Worm (Caenorhabditis elegans) whole organism, L1 larva: ENCODE results near the gene cylc-1.
"Not testable (repeated sequence)": the region's sequence is repeated elsewhere in the genome, so short reads cannot be mapped to it uniquely, and the experiment has no call there.

Experiments used
- egl-27 ChIP-seq, 2 experiments: fragments of 150-350 bp in 1 of 2; sonication (generic microtip); optimal IDR thresholded peaks; 3 replicates each; lab custom pipeline; 2017 to 2018; ENCODE audit warnings: missing biosample characterization in 2 of 2, missing genetic modification characterization in 2 of 2, missing genetic modification reagents in 2 of 2
- isw-1 ChIP-seq: fragments of 200-800 bp; sonication (Bioruptor generic); IDR thresholded peaks from 2 replicates; pipeline ENCODE4 v1.3.6; 2022; ENCODE audit warnings: missing genetic modification characterization, missing compliant biosample characterization
- xbp-1 ChIP-seq: sonication (generic microtip); optimal IDR thresholded peaks from 2 replicates; lab custom pipeline; 2016; ENCODE audit warnings: missing genetic modification characterization, missing compliant biosample characterization
- ztf-4 ChIP-seq: fragments of 150-350 bp; optimal IDR thresholded peaks from 2 replicates; lab custom pipeline; 2014; ENCODE audit warnings: missing biosample characterization, missing genetic modification characterization

ce11 chrIV:5258385-5258784 is 32.8 kb upstream of the cylc-1 start, which contains the start of gene ttbk-2.1:
- TF ChIP-seq xbp-1 (tag; lab: Kevin White, UChicago); ztf-4 (tag; lab: Kevin White, UChicago); isw-1 (GFP tag; lab: Robert Waterston, UW); egl-27 (tag; optimal IDR thresholded peaks at IDR 0.05; lab: Kevin White, UChicago): not testable (repeated sequence)
